Worm (Caenorhabditis elegans): Measurements from ENCODE around the gene E02C12.8.

ce11 chrV:9406890-9407289 is 33.5 kb upstream of the E02C12.8 start:
- TF ChIP-seq lin-11 (tag; optimal IDR thresholded peaks at IDR 0.05) (no peak), C34F6.9 (tag; optimal IDR thresholded peaks at IDR 0.05) (peak; percentile 14), F13H6.1 (tag; optimal IDR thresholded peaks at IDR 0.05) (no peak), R02D3.7 (tag; optimal IDR thresholded peaks at IDR 0.05) (no peak), ceh-82 (tag; optimal IDR thresholded peaks at IDR 0.05) (no peak), fos-1 (tag; optimal IDR thresholded peaks at IDR 0.05) (no peak), elt-3 (tag; optimal IDR thresholded peaks at IDR 0.05) (no peak), elt-1 (tag; optimal IDR thresholded peaks at IDR 0.05) (no peak), mdl-1 (tag; optimal IDR thresholded peaks at IDR 0.05) (no peak), zag-1 (tag; optimal IDR thresholded peaks at IDR 0.05) (no peak)

Measured in whole organism, L2 larva.